Worm (Caenorhabditis elegans) whole organism, L3 larva: ENCODE measurements around the gene pitr-4.

ENCODE experiments used
- aly-2 ChIP-seq: fragments of 150-350 bp; optimal IDR thresholded peaks from 2 replicates; lab custom pipeline; 2014; ENCODE audit warnings: missing biosample characterization, missing genetic modification characterization
- ceh-16 ChIP-seq: sonication (generic microtip); optimal IDR thresholded peaks from 2 replicates; lab custom pipeline; 2017; ENCODE audit warnings: missing biosample characterization, missing genetic modification characterization
- ceh-28 ChIP-seq: fragments of 150-350 bp; optimal IDR thresholded peaks from 2 replicates; lab custom pipeline; 2014; ENCODE audit warnings: missing biosample characterization, missing genetic modification reagents, missing genetic modification characterization
- ceh-82 ChIP-seq: fragments of 150-350 bp; optimal IDR thresholded peaks from 2 replicates; lab custom pipeline; 2014; ENCODE audit warnings: missing biosample characterization, missing genetic modification characterization
- ceh-9 ChIP-seq: sonication (generic microtip); optimal IDR thresholded peaks from 2 replicates; lab custom pipeline; 2018; ENCODE audit warnings: missing biosample characterization, missing genetic modification characterization
- daf-12 ChIP-seq: fragments of 150-350 bp; optimal IDR thresholded peaks from 2 replicates; lab custom pipeline; 2014; ENCODE audit warnings: missing biosample characterization, missing genetic modification reagents, missing genetic modification characterization
- egl-27 ChIP-seq: sonication (generic microtip); optimal IDR thresholded peaks from 4 replicates; lab custom pipeline; 2017; ENCODE audit warnings: missing biosample characterization, missing genetic modification reagents, missing genetic modification characterization
- egl-5 ChIP-seq: fragments of 150-350 bp; optimal IDR thresholded peaks from 2 replicates; lab custom pipeline; 2017; ENCODE audit warnings: missing biosample characterization, missing genetic modification reagents, missing genetic modification characterization, inconsistent platforms
- elt-1 ChIP-seq: fragments of 150-350 bp; optimal IDR thresholded peaks from 2 replicates; lab custom pipeline; 2014; ENCODE audit warnings: missing biosample characterization, missing genetic modification characterization
- elt-2 ChIP-seq: sonication (generic microtip); optimal IDR thresholded peaks from 2 replicates; lab custom pipeline; 2016; ENCODE audit warnings: missing genetic modification reagents, mild to moderate bottlenecking, missing genetic modification characterization, missing compliant biosample characterization
- eor-1 ChIP-seq, 2 experiments: fragments of 150-350 bp; optimal IDR thresholded peaks; 2 replicates each; lab custom pipeline; 2014 to 2018; ENCODE audit warnings: missing biosample characterization in 2 of 2, missing genetic modification characterization in 2 of 2
- fkh-10 ChIP-seq: sonication (generic microtip); optimal IDR thresholded peaks from 2 replicates; lab custom pipeline; 2017; ENCODE audit warnings: missing biosample characterization, missing genetic modification reagents, missing genetic modification characterization
- fkh-2 ChIP-seq: fragments of 150-350 bp; optimal IDR thresholded peaks from 2 replicates; lab custom pipeline; 2014; ENCODE audit warnings: missing biosample characterization, missing genetic modification reagents, missing genetic modification characterization
- fos-1 ChIP-seq: fragments of 150-350 bp; optimal IDR thresholded peaks from 2 replicates; lab custom pipeline; 2014; ENCODE audit warnings: missing biosample characterization, missing genetic modification characterization
- hmg-11 ChIP-seq: sonication (generic microtip); optimal IDR thresholded peaks from 2 replicates; lab custom pipeline; 2016; ENCODE audit warnings: missing genetic modification characterization, missing compliant biosample characterization
- jun-1 ChIP-seq: fragments of 150-350 bp; optimal IDR thresholded peaks from 2 replicates; lab custom pipeline; 2014; ENCODE audit warnings: missing biosample characterization, missing genetic modification reagents, missing genetic modification characterization
- lin-15B ChIP-seq: fragments of 150-350 bp; optimal IDR thresholded peaks from 2 replicates; lab custom pipeline; 2014; ENCODE audit warnings: missing biosample characterization, missing genetic modification characterization
- lin-39 ChIP-seq: fragments of 150-350 bp; optimal IDR thresholded peaks from 2 replicates; lab custom pipeline; 2018; ENCODE audit warnings: missing biosample characterization, missing genetic modification reagents, missing genetic modification characterization
- lsy-12 ChIP-seq: sonication (generic microtip); optimal IDR thresholded peaks from 2 replicates; lab custom pipeline; 2016; ENCODE audit warnings: mild to moderate bottlenecking, missing genetic modification characterization, missing compliant biosample characterization
- mdl-1 ChIP-seq: fragments of 150-350 bp; optimal IDR thresholded peaks from 2 replicates; lab custom pipeline; 2014; ENCODE audit warnings: missing biosample characterization, missing genetic modification characterization
- mml-1 ChIP-seq: fragments of 150-350 bp; sonication (generic microtip); optimal IDR thresholded peaks from 3 replicates; lab custom pipeline; 2014; ENCODE audit warnings: missing biosample characterization, missing genetic modification characterization
- nfya-1 ChIP-seq: sonication (generic microtip); optimal IDR thresholded peaks from 2 replicates; lab custom pipeline; 2017; ENCODE audit warnings: missing genetic modification characterization, mild to moderate bottlenecking, missing compliant biosample characterization, antibody characterized with exemption, moderate library complexity; ENCODE audit not compliant: insufficient read depth
- nhr-11 ChIP-seq: fragments of 150-350 bp; optimal IDR thresholded peaks from 2 replicates; lab custom pipeline; 2014; ENCODE audit warnings: missing biosample characterization, missing genetic modification characterization
- nhr-12 ChIP-seq: fragments of 150-350 bp; optimal IDR thresholded peaks from 2 replicates; lab custom pipeline; 2014; ENCODE audit warnings: missing biosample characterization, missing genetic modification characterization
- nhr-23 ChIP-seq: fragments of 150-350 bp; optimal IDR thresholded peaks from 2 replicates; lab custom pipeline; 2014; ENCODE audit warnings: missing biosample characterization, missing genetic modification reagents, missing genetic modification characterization
- nhr-237 ChIP-seq: fragments of 150-350 bp; optimal IDR thresholded peaks from 2 replicates; lab custom pipeline; 2014; ENCODE audit warnings: missing biosample characterization, missing genetic modification characterization
- nhr-25 ChIP-seq: sonication (generic microtip); optimal IDR thresholded peaks from 2 replicates; lab custom pipeline; 2017; ENCODE audit warnings: missing biosample characterization, missing genetic modification characterization
- nhr-28 ChIP-seq: fragments of 150-350 bp; optimal IDR thresholded peaks from 2 replicates; lab custom pipeline; 2014; ENCODE audit warnings: missing biosample characterization, missing genetic modification characterization
- nhr-43 ChIP-seq: sonication (generic microtip); optimal IDR thresholded peaks from 2 replicates; lab custom pipeline; 2016; ENCODE audit warnings: mild to moderate bottlenecking, missing genetic modification characterization, missing compliant biosample characterization; ENCODE audit not compliant: poor library complexity, severe bottlenecking
- nhr-67 ChIP-seq: fragments of 150-350 bp; optimal IDR thresholded peaks from 2 replicates; lab custom pipeline; 2014; ENCODE audit warnings: missing biosample characterization, missing genetic modification characterization
- nhr-76 ChIP-seq: fragments of 150-350 bp; sonication (generic microtip); optimal IDR thresholded peaks from 5 replicates; lab custom pipeline; 2014; ENCODE audit warnings: missing biosample characterization, missing genetic modification characterization
- pqm-1 ChIP-seq: fragments of 150-350 bp; optimal IDR thresholded peaks from 2 replicates; lab custom pipeline; 2017; ENCODE audit warnings: missing biosample characterization, missing genetic modification characterization, inconsistent platforms
- skn-1 ChIP-seq: fragments of 150-350 bp; optimal IDR thresholded peaks from 2 replicates; lab custom pipeline; 2014; ENCODE audit warnings: missing biosample characterization, missing genetic modification characterization
- unc-39 ChIP-seq: sonication (generic microtip); optimal IDR thresholded peaks from 4 replicates; lab custom pipeline; 2017; ENCODE audit warnings: missing biosample characterization, missing genetic modification characterization
- unc-62 ChIP-seq: fragments of 150-350 bp; sonication (generic microtip); optimal IDR thresholded peaks from 4 replicates; lab custom pipeline; 2014; ENCODE audit warnings: missing biosample characterization, missing genetic modification reagents, missing genetic modification characterization
- zag-1 ChIP-seq: fragments of 150-350 bp; optimal IDR thresholded peaks from 2 replicates; lab custom pipeline; 2014; ENCODE audit warnings: missing biosample characterization, missing genetic modification characterization
- ztf-11 ChIP-seq: fragments of 150-350 bp; optimal IDR thresholded peaks from 2 replicates; lab custom pipeline; 2014; ENCODE audit warnings: missing biosample characterization, missing genetic modification characterization

The pitr-4 gene

ce11 chrV:9619850-9620249, 41.6 kb downstream of the pitr-4 start, which contains the start of gene idpc-6:
Gene idpc-6, plus strand, starts transcription at chrV:9620150.
- no peak for TF ChIP-seq hmg-11 (tag; lab: Kevin White, UChicago)
- no peak for TF ChIP-seq elt-2 (tag; lab: Kevin White, UChicago)
- TF ChIP-seq jun-1 (tag; lab: Kevin White, UChicago), result no peak
- no peak for TF ChIP-seq fkh-10
- TF ChIP-seq nhr-237 (tag; lab: Kevin White, UChicago), result no peak
- TF ChIP-seq egl-27 (tag; lab: Kevin White, UChicago), result no peak
- no peak for TF ChIP-seq nfya-1 (tag; lab: Kevin White, UChicago)
- no peak for TF ChIP-seq ceh-28 (tag; lab: Kevin White, UChicago)
- no peak for TF ChIP-seq ztf-11 (tag; lab: Kevin White, UChicago)
- no peak for TF ChIP-seq nhr-28
- no peak for TF ChIP-seq lin-39 (tag; lab: Kevin White, UChicago)
- no peak for TF ChIP-seq ceh-16
- no peak for TF ChIP-seq nhr-12 (tag; lab: Kevin White, UChicago)
- no peak for TF ChIP-seq aly-2
- TF ChIP-seq egl-5 (tag; lab: Kevin White, UChicago), result no peak
- no peak for TF ChIP-seq nhr-43 (tag; lab: Kevin White, UChicago)
- no peak for TF ChIP-seq daf-12 (tag; lab: Kevin White, UChicago)
- TF ChIP-seq eor-1 (tag; optimal IDR thresholded peaks at IDR 0.05; lab: Kevin White, UChicago), result no peak
- TF ChIP-seq skn-1, result no peak
- no peak for TF ChIP-seq fkh-2 (tag; lab: Kevin White, UChicago)

- TF ChIP-seq fkh-10 (no peak), fos-1 (no peak), mml-1 (no peak), pqm-1 (no peak), nhr-11 (tag; lab: Kevin White, UChicago) (no peak)
Observed at ce11 chrV:9618919-9619318, 42.5 kb downstream of the pitr-4 start, which contains the start of gene idpc-7. Gene idpc-7, minus strand, starts transcription at chrV:9619019.

ce11 chrV:9618420-9618819, 43.0 kb downstream of the pitr-4 start:
- TF ChIP-seq ceh-9 (no peak), nhr-25 (no peak), lin-15B (tag; lab: Kevin White, UChicago) (no peak), elt-1 (tag; lab: Kevin White, UChicago) (no peak), skn-1 (no peak), nhr-76 (tag; lab: Kevin White, UChicago) (no peak), unc-62 (GFP tag; lab: Kevin White, UChicago) (no peak), unc-39 (tag; lab: Kevin White, UChicago) (no peak), ztf-11 (tag; lab: Kevin White, UChicago) (no peak)
- TF ChIP-seq, all 47 proteins: peak for 0

DNA sequence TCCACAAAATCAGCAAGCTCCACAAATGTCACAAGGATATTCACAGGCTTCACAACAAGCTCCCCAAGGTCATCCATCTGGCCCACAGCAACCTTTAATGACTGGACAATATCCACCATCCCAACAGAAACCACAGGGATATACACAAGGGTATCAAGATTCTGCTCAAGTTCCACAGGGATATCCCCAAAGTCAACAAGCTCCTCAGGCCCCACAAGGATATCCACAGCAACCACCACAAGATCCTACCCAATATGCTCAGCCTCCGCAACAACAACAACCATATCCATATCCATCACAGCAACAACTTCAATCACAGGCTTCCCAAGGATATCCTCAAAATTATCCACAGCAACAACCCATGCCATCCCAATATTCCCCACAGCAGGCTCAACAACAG, 44.7 kb downstream of the pitr-4 start:
- TF ChIP-seq skn-1 (no peak), nhr-25 (no peak), nhr-11 (tag; lab: Kevin White, UChicago) (no peak), daf-12 (tag; lab: Kevin White, UChicago) (no peak), mdl-1 (no peak), pqm-1 (no peak), jun-1 (tag; lab: Kevin White, UChicago) (no peak), egl-5 (tag; lab: Kevin White, UChicago) (no peak), nhr-43 (tag; lab: Kevin White, UChicago) (no peak), ceh-82 (tag; lab: Kevin White, UChicago) (no peak), zag-1 (tag; lab: Kevin White, UChicago) (no peak), unc-62 (GFP tag; lab: Kevin White, UChicago) (no peak), mml-1 (no peak)

ce11 chrV:9616130-9616529, 45.3 kb downstream of the pitr-4 start:
- TF ChIP-seq nhr-11 (tag; lab: Kevin White, UChicago) (no peak), pqm-1 (no peak), fos-1 (no peak), lin-15B (tag; lab: Kevin White, UChicago) (no peak), unc-39 (tag; lab: Kevin White, UChicago) (no peak), nhr-23 (no peak), nhr-67 (no peak), unc-62 (GFP tag; lab: Kevin White, UChicago) (no peak), lsy-12 (tag; lab: Kevin White, UChicago) (no peak)
